Fruit fly (Drosophila melanogaster) whole organism, prepupa: ENCODE results near the gene Os-C.

Source experiments
- CG10631 ChIP-seq: fragments of 200-800 bp; sonication (Bioruptor generic); optimal IDR thresholded peaks from 2 replicates; lab custom pipeline; 2016; ENCODE audit warnings: missing biosample characterization, missing genetic modification characterization
- CG10669 ChIP-seq: fragments of 200-800 bp; sonication (Bioruptor generic); optimal IDR thresholded peaks from 3 replicates; lab custom pipeline; 2018; ENCODE audit warnings: missing biosample characterization, mild to moderate bottlenecking, missing genetic modification characterization, moderate library complexity
- CG11294 ChIP-seq: fragments of 200-800 bp; sonication (Bioruptor generic); IDR thresholded peaks from 2 replicates; pipeline ENCODE4 v1.3.6; 2022; ENCODE audit warnings: missing biosample characterization, missing genetic modification characterization
- CG11762 ChIP-seq: fragments of 200-800 bp; sonication (Bioruptor generic); optimal IDR thresholded peaks from 3 replicates; lab custom pipeline; 2016; ENCODE audit warnings: missing biosample characterization, missing genetic modification characterization; ENCODE audit not compliant: insufficient read depth
- CG11902 ChIP-seq: fragments of 200-800 bp; sonication (Bioruptor generic); optimal IDR thresholded peaks from 3 replicates; lab custom pipeline; 2016; ENCODE audit warnings: missing biosample characterization, missing genetic modification characterization
- CG15336 ChIP-seq: fragments of 200-800 bp; sonication (Bioruptor generic); IDR thresholded peaks from 2 replicates; pipeline ENCODE4 v1.3.6; 2022; ENCODE audit warnings: missing biosample characterization, missing genetic modification characterization
- CG1621 ChIP-seq: fragments of 200-800 bp; sonication (Bioruptor generic); optimal IDR thresholded peaks from 3 replicates; lab custom pipeline; 2018; ENCODE audit warnings: missing biosample characterization, mild to moderate bottlenecking, missing genetic modification characterization
- CG16779 ChIP-seq: fragments of 200-800 bp; sonication (Bioruptor generic); optimal IDR thresholded peaks from 3 replicates; lab custom pipeline; 2017; ENCODE audit warnings: missing biosample characterization, mild to moderate bottlenecking, missing genetic modification characterization
- CG3032 ChIP-seq: fragments of 200-800 bp; optimal IDR thresholded peaks from 2 replicates; lab custom pipeline; 2019; ENCODE audit warnings: missing biosample characterization, mild to moderate bottlenecking, missing genetic modification characterization, moderate library complexity
- CG31627 ChIP-seq: fragments of 200-800 bp; sonication (Bioruptor generic); optimal IDR thresholded peaks from 3 replicates; lab custom pipeline; 2016; ENCODE audit warnings: missing biosample characterization, missing genetic modification characterization
- CG32006 ChIP-seq: fragments of 200-800 bp; sonication (Bioruptor generic); optimal IDR thresholded peaks from 3 replicates; lab custom pipeline; 2017; ENCODE audit warnings: missing biosample characterization, mild to moderate bottlenecking, missing genetic modification characterization
- CG34406 ChIP-seq: fragments of 200-800 bp; sonication (Bioruptor generic); optimal IDR thresholded peaks from 3 replicates; lab custom pipeline; 2016; ENCODE audit warnings: missing biosample characterization, missing genetic modification characterization
- CG3919 ChIP-seq: fragments of 200-800 bp; sonication (Bioruptor generic); optimal IDR thresholded peaks from 3 replicates; lab custom pipeline; 2016; ENCODE audit warnings: missing biosample characterization, missing genetic modification characterization
- CG4318 ChIP-seq: fragments of 200-800 bp; sonication (Bioruptor generic); optimal IDR thresholded peaks from 3 replicates; lab custom pipeline; 2017; ENCODE audit warnings: missing biosample characterization, mild to moderate bottlenecking, missing genetic modification characterization
- CG6163 ChIP-seq: fragments of 200-800 bp; sonication (Bioruptor generic); IDR thresholded peaks from 3 replicates; pipeline ENCODE4 v1.3.6; 2022; ENCODE audit warnings: missing biosample characterization, missing genetic modification characterization
- CG6276 ChIP-seq: fragments of 200-800 bp; sonication (Bioruptor generic); optimal IDR thresholded peaks from 2 replicates; lab custom pipeline; 2017; ENCODE audit warnings: missing biosample characterization, mild to moderate bottlenecking, missing genetic modification characterization
- CG6792 ChIP-seq: fragments of 200-800 bp; sonication (Bioruptor generic); optimal IDR thresholded peaks from 3 replicates; lab custom pipeline; 2016; ENCODE audit warnings: missing biosample characterization, missing genetic modification characterization
- CG6808 ChIP-seq: fragments of 200-800 bp; sonication (Bioruptor generic); optimal IDR thresholded peaks from 3 replicates; lab custom pipeline; 2017; ENCODE audit warnings: missing biosample characterization, missing genetic modification characterization, mild to moderate bottlenecking, moderate library complexity, missing genetic modification reagents
- CG6854 ChIP-seq: fragments of 200-800 bp; sonication (Bioruptor generic); optimal IDR thresholded peaks from 2 replicates; lab custom pipeline; 2017; ENCODE audit warnings: missing biosample characterization, mild to moderate bottlenecking, missing genetic modification characterization
- CG7368 ChIP-seq: fragments of 200-800 bp; sonication (Bioruptor generic); optimal IDR thresholded peaks from 3 replicates; lab custom pipeline; 2016; ENCODE audit warnings: missing biosample characterization, missing genetic modification characterization
- CG8119 ChIP-seq: fragments of 200-800 bp; sonication (Bioruptor generic); IDR thresholded peaks from 3 replicates; pipeline ENCODE4 v1.3.6; 2022; ENCODE audit warnings: missing biosample characterization, missing genetic modification characterization
- CG8319 ChIP-seq: fragments of 200-800 bp; sonication (Bioruptor generic); optimal IDR thresholded peaks from 3 replicates; lab custom pipeline; 2016; ENCODE audit warnings: missing biosample characterization, missing genetic modification characterization
- CG8632 ChIP-seq: fragments of 200-800 bp; sonication (Bioruptor generic); optimal IDR thresholded peaks from 3 replicates; lab custom pipeline; 2016; ENCODE audit warnings: missing biosample characterization, missing genetic modification characterization
- CG9139 ChIP-seq: fragments of 200-800 bp; sonication (Bioruptor generic); optimal IDR thresholded peaks from 3 replicates; lab custom pipeline; 2017; ENCODE audit warnings: missing biosample characterization, mild to moderate bottlenecking, missing genetic modification characterization
- Eip78C ChIP-seq: fragments of 200-800 bp; sonication (Bioruptor generic); peaks from one replicate; lab custom pipeline; 2016; ENCODE audit warnings: missing biosample characterization, missing genetic modification characterization
- Ets21C ChIP-seq: fragments of 200-800 bp; sonication (Bioruptor generic); optimal IDR thresholded peaks from 3 replicates; lab custom pipeline; 2016; ENCODE audit warnings: missing biosample characterization, missing genetic modification characterization
- Gug ChIP-seq: fragments of 200-800 bp; sonication (Bioruptor generic); IDR thresholded peaks from 2 replicates; pipeline ENCODE4 v1.3.6; 2022; ENCODE audit warnings: missing biosample characterization, missing genetic modification characterization
- Hr38 ChIP-seq: sonication (Bioruptor generic); optimal IDR thresholded peaks from 2 replicates; lab custom pipeline; 2016; ENCODE audit warnings: missing biosample characterization, missing genetic modification characterization
- Hr39 ChIP-seq: fragments of 200-800 bp; sonication (Bioruptor generic); optimal IDR thresholded peaks from 2 replicates; lab custom pipeline; 2016; ENCODE audit warnings: missing biosample characterization, missing genetic modification characterization
- Hr4 ChIP-seq: fragments of 200-800 bp; sonication (Bioruptor generic); optimal IDR thresholded peaks from 3 replicates; lab custom pipeline; 2016; ENCODE audit warnings: missing biosample characterization, missing genetic modification characterization
- Met ChIP-seq: fragments of 200-800 bp; sonication (Bioruptor generic); optimal IDR thresholded peaks from 3 replicates; lab custom pipeline; 2016; ENCODE audit warnings: missing biosample characterization, missing genetic modification characterization
- OdsH ChIP-seq: fragments of 200-800 bp; sonication (Bioruptor generic); optimal IDR thresholded peaks from 3 replicates; lab custom pipeline; 2016; ENCODE audit warnings: missing biosample characterization, missing genetic modification characterization
- Smox ChIP-seq: fragments of 200-800 bp; sonication (Bioruptor generic); optimal IDR thresholded peaks from 3 replicates; lab custom pipeline; 2016; ENCODE audit warnings: missing biosample characterization, missing genetic modification characterization
- Sox102F ChIP-seq: fragments of 200-800 bp; sonication (Bioruptor generic); optimal IDR thresholded peaks from 2 replicates; lab custom pipeline; 2016; ENCODE audit warnings: missing biosample characterization, mild to moderate bottlenecking, missing genetic modification characterization
- Sox14 ChIP-seq: fragments of 200-800 bp; sonication (Bioruptor generic); optimal IDR thresholded peaks from 3 replicates; lab custom pipeline; 2016; ENCODE audit warnings: missing biosample characterization, missing genetic modification characterization
- Sox15 ChIP-seq: fragments of 200-800 bp; sonication (Bioruptor generic); optimal IDR thresholded peaks from 3 replicates; lab custom pipeline; 2016; ENCODE audit warnings: missing biosample characterization, missing genetic modification characterization
- achi ChIP-seq: fragments of 200-800 bp; sonication (Bioruptor generic); optimal IDR thresholded peaks from 3 replicates; lab custom pipeline; 2016; ENCODE audit warnings: missing biosample characterization, missing genetic modification characterization
- cyc ChIP-seq: fragments of 200-800 bp; sonication (Bioruptor generic); optimal IDR thresholded peaks from 3 replicates; lab custom pipeline; 2016; ENCODE audit warnings: missing biosample characterization, missing genetic modification characterization
- dac ChIP-seq: fragments of 200-800 bp; sonication (Bioruptor generic); optimal IDR thresholded peaks from 2 replicates; lab custom pipeline; 2017; ENCODE audit warnings: missing biosample characterization, mild to moderate bottlenecking, missing genetic modification characterization
- dsx ChIP-seq: fragments of 200-800 bp; optimal IDR thresholded peaks from 3 replicates; lab custom pipeline; 2019; ENCODE audit warnings: missing biosample characterization, mild to moderate bottlenecking, missing genetic modification characterization, moderate library complexity; ENCODE audit not compliant: poor library complexity, severe bottlenecking
- fd59A ChIP-seq: fragments of 200-800 bp; sonication (Bioruptor generic); optimal IDR thresholded peaks from 2 replicates; lab custom pipeline; 2017; ENCODE audit warnings: missing biosample characterization, mild to moderate bottlenecking, missing genetic modification characterization, missing genetic modification reagents
- fd85E ChIP-seq: fragments of 200-800 bp; sonication (Bioruptor generic); optimal IDR thresholded peaks from 3 replicates; lab custom pipeline; 2016; ENCODE audit warnings: missing biosample characterization, missing genetic modification characterization
- fkh ChIP-seq: fragments of 200-800 bp; sonication (Bioruptor generic); optimal IDR thresholded peaks from 3 replicates; lab custom pipeline; 2017; ENCODE audit warnings: missing biosample characterization, mild to moderate bottlenecking, missing genetic modification characterization, moderate library complexity
- net ChIP-seq: fragments of 200-800 bp; sonication (Bioruptor generic); optimal IDR thresholded peaks from 3 replicates; lab custom pipeline; 2016; ENCODE audit warnings: missing biosample characterization, missing genetic modification characterization
- pdm3 ChIP-seq: fragments of 200-800 bp; sonication (Bioruptor generic); optimal IDR thresholded peaks from 3 replicates; lab custom pipeline; 2016; ENCODE audit warnings: missing biosample characterization, missing genetic modification characterization
- salr ChIP-seq, 2 experiments: fragments of 200-800 bp; sonication (Bioruptor generic); optimal IDR thresholded peaks; 3 replicates each; lab custom pipeline; 2016 to 2018; ENCODE audit warnings: missing biosample characterization in 2 of 2, missing genetic modification characterization in 2 of 2, mild to moderate bottlenecking in 1 of 2
- spab ChIP-seq: fragments of 200-800 bp; sonication (Bioruptor generic); optimal IDR thresholded peaks from 2 replicates; lab custom pipeline; 2017; ENCODE audit warnings: missing biosample characterization, mild to moderate bottlenecking, missing genetic modification characterization, missing genetic modification reagents
- ss ChIP-seq, 2 experiments: fragments of 200-800 bp; sonication (Bioruptor generic); optimal IDR thresholded peaks; 2 replicates in 1 of 2; 3 replicates in 1 of 2; lab custom pipeline; 2017 to 2018; ENCODE audit warnings: mild to moderate bottlenecking in 2 of 2, missing biosample characterization in 2 of 2, missing genetic modification characterization in 2 of 2, moderate library complexity in 1 of 2
- svp ChIP-seq: fragments of 200-800 bp; sonication (Bioruptor generic); peaks from one replicate; lab custom pipeline; 2016; ENCODE audit warnings: missing biosample characterization, missing genetic modification characterization
- topi ChIP-seq: fragments of 200-800 bp; sonication (Bioruptor generic); optimal IDR thresholded peaks from 3 replicates; lab custom pipeline; 2016; ENCODE audit warnings: missing biosample characterization, missing genetic modification characterization
- vri ChIP-seq: fragments of 200-800 bp; sonication (Bioruptor generic); optimal IDR thresholded peaks from 3 replicates; lab custom pipeline; 2016; ENCODE audit warnings: missing biosample characterization, mild to moderate bottlenecking, missing genetic modification characterization

The Os-C gene

dm6 chr3R:8001074-8001669 is 22.4 kb downstream of the Os-C start, which contains the start of the genes Kmn2 and CG2698:
Kmn2 (minus strand) TSS chr3R:8001309.
CG2698 (plus strand) TSS chr3R:8001562.
- TF ChIP-seq fd85E (peak; percentile 88), dac (GFP tag; lab: Kevin White, UChicago) (peak; percentile 81), CG8319 (GFP tag; lab: Kevin White, UChicago) (peak; percentile 95), CG16779 (tag; lab: Kevin White, UChicago) (peak; percentile 89), pdm3 (GFP tag; lab: Kevin White, UChicago) (peak; percentile 94), OdsH (peak; percentile 97), fd59A (peak; percentile 90), CG34406 (GFP tag; lab: Kevin White, UChicago) (peak; percentile 96), salr (GFP tag; optimal IDR thresholded peaks at IDR 0.05; lab: Kevin White, UChicago) (peak; percentile 87 to 91), CG7368 (GFP tag; lab: Kevin White, UChicago) (peak; percentile 94), CG9139 (peak; percentile 89), CG4318 (GFP tag; lab: Kevin White, UChicago) (peak; percentile 91), Ets21C (GFP tag; lab: Kevin White, UChicago) (peak; percentile 91), CG8632 (peak; percentile 97), Hr38 (GFP tag; lab: Kevin White, UChicago) (no peak), CG10631 (peak; percentile 97), CG11902 (GFP tag; lab: Kevin White, UChicago) (peak; percentile 96), fkh (GFP tag; lab: Kevin White, UChicago) (no peak), CG15336 (peak; percentile 97), Sox102F (GFP tag; lab: Kevin White, UChicago) (peak; percentile 95), net (GFP tag; lab: Kevin White, UChicago) (peak; percentile 94), CG32006 (GFP tag; lab: Kevin White, UChicago) (peak; percentile 95), CG6854 (GFP tag; lab: Kevin White, UChicago) (peak; percentile 93), cyc (GFP tag; lab: Kevin White, UChicago) (peak; percentile 95), Gug (GFP tag; lab: Robert Waterston, UW) (peak; percentile 95), topi (GFP tag; lab: Kevin White, UChicago) (peak; percentile 96), Eip78C (peak; percentile 98), CG11294 (GFP tag; lab: Robert Waterston, UW) (peak; percentile 95), CG3919 (GFP tag; lab: Kevin White, UChicago) (peak; percentile 98), spab (GFP tag; lab: Kevin White, UChicago) (no peak), CG6163 (GFP tag; lab: Robert Waterston, UW) (peak; percentile 98), CG31627 (GFP tag; lab: Kevin White, UChicago) (peak; percentile 95), Sox14 (peak; percentile 94), achi (GFP tag; lab: Kevin White, UChicago) (peak; percentile 96), Hr39 (GFP tag; lab: Kevin White, UChicago) (peak; percentile 93), dsx (GFP tag; lab: Kevin White, UChicago) (peak; percentile 88), CG6808 (peak; percentile 92), CG3032 (tag; lab: Kevin White, UChicago) (peak; percentile 95), CG6276 (GFP tag; lab: Kevin White, UChicago) (peak; percentile 92), vri (GFP tag; lab: Kevin White, UChicago) (peak; percentile 98), CG6792 (GFP tag; lab: Kevin White, UChicago) (peak; percentile 96), CG8119 (peak; percentile 97), Met (GFP tag; lab: Kevin White, UChicago) (peak; percentile 96), svp (GFP tag; lab: Kevin White, UChicago) (peak; percentile 98), Hr4 (GFP tag; lab: Kevin White, UChicago) (peak; percentile 95), CG11762 (peak; percentile 94), ss (GFP tag; optimal IDR thresholded peaks at IDR 0.05; lab: Kevin White, UChicago) (peak; percentile 90 to 93), Smox (GFP tag; lab: Kevin White, UChicago) (peak; percentile 95), CG1621 (peak; percentile 91), Sox15 (peak; percentile 94), CG10669 (GFP tag; lab: Kevin White, UChicago) (peak; percentile 95)
